Fruit fly (Drosophila melanogaster) whole organism, embryonic: ENCODE measurements around the gene CG32369.

Source experiments
- B-H2 ChIP-seq: fragments of 200-800 bp; sonication (Bioruptor generic); optimal IDR thresholded peaks from 2 replicates; lab custom pipeline; 2018; ENCODE audit warnings: missing biosample characterization, mild to moderate bottlenecking, missing genetic modification characterization
- CG10321 ChIP-seq: fragments of 200-800 bp; sonication (Bioruptor generic); IDR thresholded peaks from 2 replicates; pipeline ENCODE4 v1.3.6; 2022; ENCODE audit warnings: missing biosample characterization, missing genetic modification characterization
- CG11398 ChIP-seq: fragments of 200-800 bp; sonication (Bioruptor generic); optimal IDR thresholded peaks from 2 replicates; lab custom pipeline; 2016; ENCODE audit warnings: missing biosample characterization, missing genetic modification characterization
- CG11456 ChIP-seq: fragments of 200-800 bp; sonication (Bioruptor generic); IDR thresholded peaks from 3 replicates; pipeline ENCODE4 v1.3.6; 2022; ENCODE audit warnings: missing biosample characterization, missing genetic modification characterization
- CG11723 ChIP-seq: fragments of 200-800 bp; sonication (Bioruptor generic); optimal IDR thresholded peaks from 2 replicates; lab custom pipeline; 2017; ENCODE audit warnings: missing biosample characterization, mild to moderate bottlenecking, missing genetic modification characterization
- CG12942 ChIP-seq: fragments of 200-800 bp; sonication (Bioruptor generic); optimal IDR thresholded peaks from 3 replicates; lab custom pipeline; 2016; ENCODE audit warnings: missing biosample characterization, missing genetic modification characterization
- CG17186 ChIP-seq: fragments of 200-800 bp; sonication (Bioruptor generic); optimal IDR thresholded peaks from 3 replicates; lab custom pipeline; 2017; ENCODE audit warnings: missing biosample characterization, missing genetic modification reagents, missing genetic modification characterization
- CG17361 ChIP-seq: fragments of 200-800 bp; sonication (Bioruptor generic); IDR thresholded peaks from 3 replicates; pipeline ENCODE4 v1.3.6; 2022; ENCODE audit warnings: missing biosample characterization, missing genetic modification characterization
- CG2202 ChIP-seq: fragments of 200-800 bp; sonication (Bioruptor generic); optimal IDR thresholded peaks from 2 replicates; lab custom pipeline; 2018; ENCODE audit warnings: missing biosample characterization, mild to moderate bottlenecking, missing genetic modification characterization
- CG30403 ChIP-seq: fragments of 200-800 bp; sonication (Bioruptor generic); optimal IDR thresholded peaks from 3 replicates; lab custom pipeline; 2016; ENCODE audit warnings: missing biosample characterization, missing genetic modification characterization
- CG3163 ChIP-seq: fragments of 200-800 bp; sonication (Bioruptor generic); optimal IDR thresholded peaks from 3 replicates; lab custom pipeline; 2016; ENCODE audit warnings: missing biosample characterization, missing genetic modification characterization
- CG33213 ChIP-seq: fragments of 200-800 bp; sonication (Bioruptor generic); optimal IDR thresholded peaks from 3 replicates; lab custom pipeline; 2016; ENCODE audit warnings: missing biosample characterization, missing genetic modification characterization
- CG34224 ChIP-seq: fragments of 200-800 bp; sonication (Bioruptor generic); IDR thresholded peaks from 3 replicates; pipeline ENCODE4 v1.3.6; 2022; ENCODE audit warnings: missing biosample characterization, missing genetic modification characterization; ENCODE audit not compliant: partially characterized antibody
- CG3995 ChIP-seq: fragments of 200-800 bp; sonication (Bioruptor generic); optimal IDR thresholded peaks from 3 replicates; lab custom pipeline; 2016; ENCODE audit warnings: missing biosample characterization, missing genetic modification characterization
- CG4730 ChIP-seq: fragments of 200-800 bp; sonication (Bioruptor generic); IDR thresholded peaks from 2 replicates; pipeline ENCODE4 v1.3.6; 2022; ENCODE audit warnings: missing biosample characterization, missing genetic modification characterization
- CG5953 ChIP-seq: fragments of 200-800 bp; sonication (Bioruptor generic); IDR thresholded peaks from 2 replicates; pipeline ENCODE4 v1.3.6; 2022; ENCODE audit warnings: missing biosample characterization, missing genetic modification characterization
- CG7928 ChIP-seq: fragments of 200-800 bp; sonication (Bioruptor generic); optimal IDR thresholded peaks from 2 replicates; lab custom pipeline; 2017; ENCODE audit warnings: missing biosample characterization, mild to moderate bottlenecking, missing genetic modification characterization
- CG7963 ChIP-seq: fragments of 200-800 bp; sonication (Bioruptor generic); IDR thresholded peaks from 3 replicates; pipeline ENCODE4 v1.3.6; 2022; ENCODE audit warnings: missing biosample characterization, missing genetic modification characterization; ENCODE audit not compliant: partially characterized antibody
- CG9437 ChIP-seq: fragments of 200-800 bp; sonication (Bioruptor generic); optimal IDR thresholded peaks from 2 replicates; lab custom pipeline; 2018; ENCODE audit warnings: missing biosample characterization, mild to moderate bottlenecking, missing genetic modification characterization
- CG9932 ChIP-seq: fragments of 200-800 bp; sonication (Bioruptor generic); IDR thresholded peaks from 2 replicates; pipeline ENCODE4 v1.3.6; 2022; ENCODE audit warnings: missing biosample characterization, missing genetic modification characterization
- Camta ChIP-seq: fragments of 200-800 bp; sonication (Bioruptor generic); optimal IDR thresholded peaks from 2 replicates; lab custom pipeline; 2016; ENCODE audit warnings: missing biosample characterization, missing genetic modification characterization
- Dp ChIP-seq: fragments of 200-800 bp; sonication (Bioruptor generic); optimal IDR thresholded peaks from 2 replicates; lab custom pipeline; 2018; ENCODE audit warnings: missing biosample characterization, mild to moderate bottlenecking, missing genetic modification characterization, moderate library complexity
- E2f2 ChIP-seq: fragments of 200-800 bp; sonication (Bioruptor generic); IDR thresholded peaks from 2 replicates; pipeline ENCODE4 v1.3.6; 2022; ENCODE audit warnings: missing biosample characterization, missing genetic modification characterization
- Hr78 ChIP-seq, 2 experiments: fragments of 200-800 bp in 1 of 2; fragments of >200 bp in 1 of 2; sonication (Bioruptor generic) in 1 of 2; optimal IDR thresholded peaks; 2 replicates each; lab custom pipeline; 2017 to 2019; ENCODE audit warnings: missing biosample characterization in 2 of 2, missing genetic modification characterization in 2 of 2, mild to moderate bottlenecking in 1 of 2, moderate library complexity in 1 of 2
- Jarid2 ChIP-seq: fragments of 200-800 bp; sonication (Bioruptor generic); optimal IDR thresholded peaks from 3 replicates; lab custom pipeline; 2017; ENCODE audit warnings: mild to moderate bottlenecking, missing biosample characterization, missing genetic modification reagents, missing genetic modification characterization
- MBD-R2 ChIP-seq: fragments of 200-800 bp; sonication (Bioruptor generic); IDR thresholded peaks from 2 replicates; pipeline ENCODE4 v1.3.6; 2022; ENCODE audit warnings: missing biosample characterization, missing genetic modification characterization
- Ravus ChIP-seq: fragments of 200-800 bp; sonication (Bioruptor generic); IDR thresholded peaks from 2 replicates; pipeline ENCODE4 v1.3.6; 2022; ENCODE audit warnings: missing biosample characterization, missing genetic modification characterization
- Scr ChIP-seq: fragments of 200-800 bp; sonication (Bioruptor generic); IDR thresholded peaks from 2 replicates; pipeline ENCODE4 v1.3.6; 2022; ENCODE audit warnings: missing biosample characterization, missing genetic modification characterization; ENCODE audit not compliant: partially characterized antibody
- Spps ChIP-seq: fragments of 200-800 bp; sonication (Bioruptor generic); optimal IDR thresholded peaks from 2 replicates; lab custom pipeline; 2018; ENCODE audit warnings: missing biosample characterization, mild to moderate bottlenecking, missing genetic modification characterization
- Trl ChIP-seq, 3 experiments: fragments of >200 bp in 2 of 3; fragments of 200-800 bp in 1 of 3; sonication (Bioruptor generic) in 1 of 3; optimal IDR thresholded peaks; 2 replicates in 1 of 3; 3 replicates in 2 of 3; lab custom pipeline; 2016 to 2017; ENCODE audit warnings: missing biosample characterization in 1 of 3, missing genetic modification characterization in 1 of 3
- bcd ChIP-seq: fragments of 200-800 bp; sonication (Bioruptor generic); optimal IDR thresholded peaks from 2 replicates; lab custom pipeline; 2017; ENCODE audit warnings: missing biosample characterization, mild to moderate bottlenecking, missing genetic modification characterization
- bowl ChIP-seq: fragments of 200-800 bp; sonication (Bioruptor generic); IDR thresholded peaks from 2 replicates; pipeline ENCODE4 v1.3.6; 2022; ENCODE audit warnings: missing biosample characterization, missing genetic modification characterization
- chinmo ChIP-seq: fragments of 200-800 bp; sonication (Bioruptor generic); IDR thresholded peaks from 4 replicates; pipeline ENCODE4 v1.3.6; 2022; ENCODE audit warnings: missing biosample characterization, missing genetic modification characterization; ENCODE audit not compliant: partially characterized antibody
- corto ChIP-seq: fragments of 200-800 bp; sonication (Bioruptor generic); optimal IDR thresholded peaks from 2 replicates; lab custom pipeline; 2016; ENCODE audit warnings: missing biosample characterization, mild to moderate bottlenecking, missing genetic modification characterization, moderate library complexity
- exex ChIP-seq: fragments of 200-800 bp; sonication (Bioruptor generic); optimal IDR thresholded peaks from 4 replicates; lab custom pipeline; 2018; ENCODE audit warnings: missing biosample characterization, mild to moderate bottlenecking, missing genetic modification characterization, moderate library complexity
- gsb-n ChIP-seq: fragments of 200-800 bp; sonication (Bioruptor generic); optimal IDR thresholded peaks from 3 replicates; lab custom pipeline; 2018; ENCODE audit warnings: missing biosample characterization, mild to moderate bottlenecking, missing genetic modification characterization
- h ChIP-seq: fragments of >200 bp; optimal IDR thresholded peaks from 2 replicates; lab custom pipeline; 2017
- hkb ChIP-seq, 2 experiments: fragments of 200-800 bp in 1 of 2; fragments of >200 bp in 1 of 2; sonication (Bioruptor generic) in 1 of 2; IDR thresholded peaks in 1 of 2; optimal IDR thresholded peaks in 1 of 2; 2 replicates each; pipeline versions ENCODE4 v1.3.6 to Lab custom; 2017 to 2022; ENCODE audit warnings: missing biosample characterization in 1 of 2, missing genetic modification characterization in 1 of 2
- ind ChIP-seq: fragments of 200-800 bp; sonication (Bioruptor generic); optimal IDR thresholded peaks from 3 replicates; lab custom pipeline; 2016; ENCODE audit warnings: missing biosample characterization, missing genetic modification characterization
- insv ChIP-seq, 2 experiments: fragments of 200-800 bp; sonication (Bioruptor generic); optimal IDR thresholded peaks; 3 replicates each; lab custom pipeline; 2016 to 2018; ENCODE audit warnings: missing biosample characterization in 2 of 2, missing genetic modification characterization in 2 of 2
- inv ChIP-seq: fragments of 200-800 bp; sonication (Bioruptor generic); IDR thresholded peaks from 2 replicates; pipeline ENCODE4 v1.3.6; 2022; ENCODE audit warnings: missing biosample characterization, missing genetic modification characterization; ENCODE audit not compliant: partially characterized antibody
- lilli ChIP-seq: fragments of 200-800 bp; sonication (Bioruptor generic); optimal IDR thresholded peaks from 3 replicates; lab custom pipeline; 2016; ENCODE audit warnings: missing biosample characterization, missing genetic modification characterization
- nerfin-2 ChIP-seq: fragments of 200-800 bp; sonication (Bioruptor generic); IDR thresholded peaks from 2 replicates; pipeline ENCODE4 v1.3.6; 2022; ENCODE audit warnings: missing biosample characterization, missing genetic modification characterization; ENCODE audit not compliant: partially characterized antibody
- pan ChIP-seq, 4 experiments: fragments of >200 bp in 3 of 4; fragments of 200-800 bp in 1 of 4; sonication (Bioruptor generic) in 1 of 4; optimal IDR thresholded peaks in 3 of 4; IDR thresholded peaks in 1 of 4; 2 replicates each; pipeline versions ENCODE4 v1.3.6 to Lab custom; 2017 to 2022; ENCODE audit warnings: missing biosample characterization in 2 of 4, missing genetic modification characterization in 2 of 4, mixed read lengths in 1 of 4
- salm ChIP-seq: fragments of 200-800 bp; sonication (Bioruptor generic); optimal IDR thresholded peaks from 2 replicates; lab custom pipeline; 2018; ENCODE audit warnings: missing biosample characterization, mild to moderate bottlenecking, missing genetic modification characterization
- sisA ChIP-seq: fragments of 200-800 bp; sonication (Bioruptor generic); IDR thresholded peaks from 2 replicates; pipeline ENCODE4 v1.3.6; 2022; ENCODE audit warnings: missing biosample characterization, missing genetic modification characterization
- wor ChIP-seq: fragments of 200-800 bp; sonication (Bioruptor generic); IDR thresholded peaks from 2 replicates; pipeline ENCODE4 v1.3.6; 2022; ENCODE audit warnings: missing biosample characterization, missing genetic modification characterization
- yki ChIP-seq: fragments of >200 bp; optimal IDR thresholded peaks from 3 replicates; lab custom pipeline; 2018

Gene CG32369

dm6 chr3L:7804406-7805327 is 5.0 kb downstream of the CG32369 start:
- no peak for TF ChIP-seq CG33213
- no peak for TF ChIP-seq CG17186 (GFP tag; lab: Kevin White, UChicago)
- no peak for TF ChIP-seq Spps (tag; lab: Kevin White, UChicago)
- peak; percentile 89 to 95 for TF ChIP-seq Trl (optimal IDR thresholded peaks at IDR 0.05; lab: Kevin White, UChicago)
- no peak for TF ChIP-seq Trl (GFP tag; optimal IDR thresholded peaks at IDR 0.05; lab: Kevin White, UChicago)
- TF ChIP-seq sisA: no peak
- TF ChIP-seq nerfin-2 (GFP tag; lab: Robert Waterston, UW): 0 out of 2 replicates have a peak, but pooled peaks have one; percentile 37
- no peak for TF ChIP-seq CG12942 (GFP tag; lab: Kevin White, UChicago)
- no peak for TF ChIP-seq Ravus (GFP tag; lab: Robert Waterston, UW)
- TF ChIP-seq insv (GFP tag; optimal IDR thresholded peaks at IDR 0.05; lab: Kevin White, UChicago): no peak
- peak; percentile 12 for TF ChIP-seq corto (GFP tag; lab: Kevin White, UChicago)
- no peak for TF ChIP-seq CG30403 (GFP tag; lab: Kevin White, UChicago)
- no peak for TF ChIP-seq bowl (GFP tag; lab: Robert Waterston, UW)
- TF ChIP-seq CG5953 (GFP tag; lab: Robert Waterston, UW): no peak
- peak; percentile 75 for TF ChIP-seq exex (tag; lab: Kevin White, UChicago)
- no peak for TF ChIP-seq MBD-R2
- TF ChIP-seq E2f2: no peak
- no peak for TF ChIP-seq ind
- no peak for TF ChIP-seq inv (GFP tag; lab: Robert Waterston, UW)
- TF ChIP-seq Dp (GFP tag; lab: Kevin White, UChicago): no peak
- no peak for TF ChIP-seq pan (optimal IDR thresholded peaks at IDR 0.05; lab: Kevin White, UChicago)
- TF ChIP-seq pan (GFP tag; optimal IDR thresholded peaks at IDR 0.05 in 1 of 2, IDR thresholded peaks at IDR 0.05 in 1 of 2): no peak
- TF ChIP-seq CG10321: no peak
- TF ChIP-seq CG9932: no peak
- no peak for TF ChIP-seq CG4730 (GFP tag; lab: Robert Waterston, UW)
- no peak for TF ChIP-seq lilli
- TF ChIP-seq CG11456 (GFP tag; lab: Robert Waterston, UW): no peak
- no peak for TF ChIP-seq CG7963 (GFP tag; lab: Robert Waterston, UW)
- TF ChIP-seq h (lab: Kevin White, UChicago): no peak
- peak; percentile 45 for TF ChIP-seq yki (lab: Kevin White, UChicago)
- TF ChIP-seq CG17361 (GFP tag; lab: Robert Waterston, UW): 0 out of 3 replicates have a peak, but pooled peaks have one; percentile 11
- no peak for TF ChIP-seq CG34224 (GFP tag; lab: Robert Waterston, UW)
- no peak for TF ChIP-seq B-H2 (GFP tag; lab: Kevin White, UChicago)
- no peak for TF ChIP-seq gsb-n (tag; lab: Kevin White, UChicago)
- no peak for TF ChIP-seq salm (tag; lab: Kevin White, UChicago)
- TF ChIP-seq CG9437 (GFP tag; lab: Kevin White, UChicago): peak; percentile 83
- TF ChIP-seq Jarid2: peak; percentile 72
- no peak for TF ChIP-seq CG2202 (tag; lab: Kevin White, UChicago)
- no peak for TF ChIP-seq hkb (optimal IDR thresholded peaks at IDR 0.05; lab: Kevin White, UChicago)
- no peak for TF ChIP-seq hkb (GFP tag; IDR thresholded peaks at IDR 0.05; lab: Robert Waterston, UW)
- no peak for TF ChIP-seq CG3995 (GFP tag; lab: Kevin White, UChicago)
- no peak for TF ChIP-seq Scr (GFP tag; lab: Robert Waterston, UW)
- TF ChIP-seq CG11723 (GFP tag; lab: Kevin White, UChicago): no peak
- TF ChIP-seq Hr78 (GFP tag; optimal IDR thresholded peaks at IDR 0.05; lab: Kevin White, UChicago): no peak
- no peak for TF ChIP-seq CG11398 (GFP tag; lab: Kevin White, UChicago)
- no peak for TF ChIP-seq Camta (GFP tag; lab: Kevin White, UChicago)
- no peak for TF ChIP-seq CG7928
- peak; percentile 95 for TF ChIP-seq CG3163 (GFP tag; lab: Kevin White, UChicago)
- TF ChIP-seq wor: no peak
- no peak for TF ChIP-seq bcd
- peak; percentile 72; the same call in 2 of the 4 replicates for TF ChIP-seq chinmo (GFP tag; lab: Robert Waterston, UW)
